Worm (Caenorhabditis elegans): ENCODE measurements around the gene C24H10.3.
A peak's percentile ranks its signal among the peaks of the same experiment; 100 is the strongest.

The C24H10.3 gene

DNA sequence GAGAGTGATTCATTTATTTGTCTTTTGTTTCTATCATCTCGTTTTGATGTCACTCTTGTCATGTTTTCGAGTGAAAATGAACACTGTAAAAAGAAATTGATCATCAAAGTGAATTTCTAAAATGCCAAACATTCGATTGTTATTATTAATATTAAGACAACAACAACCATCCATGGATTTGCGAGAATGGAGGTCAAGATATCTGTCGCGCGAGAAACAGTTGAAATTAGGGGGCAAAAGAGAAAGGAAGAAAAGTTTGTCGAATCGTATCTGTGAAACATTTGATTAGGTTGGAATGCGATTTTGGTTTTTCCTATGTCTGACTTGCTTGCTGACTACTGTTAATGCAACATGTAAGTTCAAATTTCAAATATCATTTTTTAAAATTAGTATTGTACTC is 39.9 kb upstream of the C24H10.3 start, which contains the start of gene ZC449.2:
ZC449.2 (plus strand) TSS at position 290 of the 400 bp plus-strand sequence.
- TF ChIP-seq lsy-12 (tag; optimal IDR thresholded peaks at IDR 0.05) (no peak), R02D3.7 (tag; optimal IDR thresholded peaks at IDR 0.05) (no peak), pqm-1 (tag; optimal IDR thresholded peaks at IDR 0.05) (peak; percentile 38), unc-62 (GFP tag; optimal IDR thresholded peaks at IDR 0.05) (no peak), nhr-43 (tag; optimal IDR thresholded peaks at IDR 0.05; ENCODE audit: poor library complexity, severe bottlenecking) (no peak), mdl-1 (tag; optimal IDR thresholded peaks at IDR 0.05) (no peak)

- TF ChIP-seq lsy-12 (tag; optimal IDR thresholded peaks at IDR 0.05) (peak; percentile 59), fkh-2 (tag; optimal IDR thresholded peaks at IDR 0.05) (no peak), eor-1 (tag; optimal IDR thresholded peaks at IDR 0.05) (no peak), mdl-1 (tag; optimal IDR thresholded peaks at IDR 0.05) (no peak), elt-3 (tag; optimal IDR thresholded peaks at IDR 0.05) (no peak), zag-1 (tag; optimal IDR thresholded peaks at IDR 0.05) (no peak), nhr-77 (tag; optimal IDR thresholded peaks at IDR 0.05) (no peak), ztf-4 (tag; optimal IDR thresholded peaks at IDR 0.05) (no peak), pqm-1 (tag; optimal IDR thresholded peaks at IDR 0.05) (peak; percentile 12), nhr-11 (tag; optimal IDR thresholded peaks at IDR 0.05) (no peak), nhr-28 (tag; optimal IDR thresholded peaks at IDR 0.05) (no peak), nhr-25 (tag; optimal IDR thresholded peaks at IDR 0.05) (peak; percentile 33), mml-1 (tag; optimal IDR thresholded peaks at IDR 0.05) (no peak), aly-2 (tag; optimal IDR thresholded peaks at IDR 0.05) (no peak), nfya-1 (tag; optimal IDR thresholded peaks at IDR 0.05; ENCODE audit: insufficient read depth) (peak; percentile 17), ceh-82 (tag; optimal IDR thresholded peaks at IDR 0.05) (no peak), lin-39 (tag; optimal IDR thresholded peaks at IDR 0.05) (peak; percentile 31), ZK546.5 (tag; optimal IDR thresholded peaks at IDR 0.05) (no peak), nhr-43 (tag; optimal IDR thresholded peaks at IDR 0.05; ENCODE audit: poor library complexity, severe bottlenecking) (peak; percentile 78), daf-12 (tag; optimal IDR thresholded peaks at IDR 0.05) (no peak), hmg-11 (tag; optimal IDR thresholded peaks at IDR 0.05) (peak; percentile 69), egl-5 (tag; optimal IDR thresholded peaks at IDR 0.05) (no peak), elt-1 (tag; optimal IDR thresholded peaks at IDR 0.05) (no peak), ama-1 (optimal IDR thresholded peaks at IDR 0.05) (no peak), nhr-12 (tag; optimal IDR thresholded peaks at IDR 0.05) (no peak), ztf-11 (tag; optimal IDR thresholded peaks at IDR 0.05) (no peak), nhr-237 (tag; optimal IDR thresholded peaks at IDR 0.05) (no peak), elt-2 (tag; optimal IDR thresholded peaks at IDR 0.05) (peak; percentile 48), egl-27 (tag; optimal IDR thresholded peaks at IDR 0.05) (no peak), fos-1 (tag; optimal IDR thresholded peaks at IDR 0.05) (no peak), R02D3.7 (tag; optimal IDR thresholded peaks at IDR 0.05) (peak; percentile 1), jun-1 (tag; optimal IDR thresholded peaks at IDR 0.05) (peak; percentile 17)
These were observed 38.2 kb upstream of the C24H10.3 start for ce11 chrX:5022682-5023081.

DNA sequence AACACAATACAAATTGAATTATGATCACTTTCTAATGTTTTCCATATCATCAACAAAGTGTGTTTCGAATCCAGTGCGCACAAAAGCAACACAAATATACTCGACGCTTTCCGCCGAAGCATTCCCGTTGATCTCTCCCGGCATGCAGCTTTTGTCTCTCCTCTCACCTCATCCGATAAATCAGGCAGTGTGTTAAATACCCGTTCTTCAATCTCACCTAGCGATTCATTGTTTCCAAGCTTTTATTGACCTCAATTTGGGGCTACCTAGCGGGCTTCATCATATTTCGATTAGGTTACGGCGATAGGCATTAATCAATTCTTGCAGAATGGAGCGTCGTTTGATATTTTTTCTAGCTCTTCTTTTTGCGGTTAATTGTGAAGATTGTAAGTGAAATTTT is 36.6 kb upstream of the C24H10.3 start, which contains the start of gene ZC449.1:
ZC449.1 (plus strand) TSS at position 121 of the 400 bp plus-strand sequence.
- TF ChIP-seq ceh-28 (tag; optimal IDR thresholded peaks at IDR 0.05): no peak
- TF ChIP-seq tbx-2 (tag; optimal IDR thresholded peaks at IDR 0.05): no peak
- TF ChIP-seq nhr-43 (tag; optimal IDR thresholded peaks at IDR 0.05; ENCODE audit: poor library complexity, severe bottlenecking): no peak
- no peak for TF ChIP-seq lin-39 (tag; optimal IDR thresholded peaks at IDR 0.05)
- TF ChIP-seq R02D3.7 (tag; optimal IDR thresholded peaks at IDR 0.05): no peak
- TF ChIP-seq eor-1 (tag; optimal IDR thresholded peaks at IDR 0.05): no peak
- TF ChIP-seq hmg-11 (tag; optimal IDR thresholded peaks at IDR 0.05): no peak
- no peak for TF ChIP-seq elt-3 (tag; optimal IDR thresholded peaks at IDR 0.05)
- no peak for TF ChIP-seq mml-1 (tag; optimal IDR thresholded peaks at IDR 0.05)
- no peak for TF ChIP-seq fos-1 (tag; optimal IDR thresholded peaks at IDR 0.05)
- no peak for TF ChIP-seq unc-62 (GFP tag; optimal IDR thresholded peaks at IDR 0.05)

DNA sequence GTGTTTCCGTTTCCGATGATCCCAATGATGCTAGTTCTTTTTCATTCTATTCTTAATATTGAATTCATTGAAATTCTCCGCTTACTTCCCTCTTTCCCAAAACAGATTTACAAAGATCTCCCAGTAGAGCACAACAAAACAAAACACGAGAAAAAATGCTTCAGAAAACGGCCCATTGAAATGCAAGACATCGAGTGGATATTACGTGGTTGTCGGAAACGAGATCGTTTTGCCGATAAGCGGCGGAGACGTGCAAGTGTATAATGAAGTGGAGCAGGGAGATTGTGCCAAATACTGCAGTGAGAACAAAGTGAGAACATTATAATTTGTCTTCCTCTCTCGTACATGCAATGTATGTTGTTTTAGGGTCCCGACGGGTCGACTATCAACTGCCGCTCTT is 34.4 kb upstream of the C24H10.3 start:
- TF ChIP-seq mdl-1 (tag; optimal IDR thresholded peaks at IDR 0.05) (no peak), nhr-12 (tag; optimal IDR thresholded peaks at IDR 0.05) (no peak), eor-1 (tag; optimal IDR thresholded peaks at IDR 0.05) (no peak), snpc-4 (tag; optimal IDR thresholded peaks at IDR 0.05) (no peak), lsy-12 (tag; optimal IDR thresholded peaks at IDR 0.05) (no peak), nhr-23 (tag; optimal IDR thresholded peaks at IDR 0.05) (no peak), lin-39 (tag; optimal IDR thresholded peaks at IDR 0.05) (peak; percentile 62), nhr-28 (tag; optimal IDR thresholded peaks at IDR 0.05) (no peak), elt-1 (tag; optimal IDR thresholded peaks at IDR 0.05) (peak; percentile 74), nhr-76 (tag; optimal IDR thresholded peaks at IDR 0.05) (no peak), elt-2 (tag; optimal IDR thresholded peaks at IDR 0.05) (no peak), nhr-43 (tag; optimal IDR thresholded peaks at IDR 0.05; ENCODE audit: poor library complexity, severe bottlenecking) (no peak)
